Fruit fly (Drosophila melanogaster) whole organism, embryonic: ENCODE measurements around the gene sphe.

Source experiments
- Atf6 ChIP-seq: fragments of 200-800 bp; sonication (Bioruptor generic); IDR thresholded peaks from 2 replicates; pipeline ENCODE4 v1.3.6; 2022; ENCODE audit warnings: missing biosample characterization, missing genetic modification characterization
- B-H2 ChIP-seq: fragments of 200-800 bp; sonication (Bioruptor generic); optimal IDR thresholded peaks from 2 replicates; lab custom pipeline; 2018; ENCODE audit warnings: missing biosample characterization, mild to moderate bottlenecking, missing genetic modification characterization
- BtbVII ChIP-seq: fragments of 200-800 bp; sonication (Bioruptor generic); optimal IDR thresholded peaks from 3 replicates; lab custom pipeline; 2017; ENCODE audit warnings: missing biosample characterization, mild to moderate bottlenecking, missing genetic modification characterization
- CG10147 ChIP-seq: fragments of 200-800 bp; sonication (Bioruptor generic); optimal IDR thresholded peaks from 2 replicates; lab custom pipeline; 2019; ENCODE audit warnings: missing biosample characterization, mild to moderate bottlenecking, missing genetic modification characterization, moderate library complexity
- CG12299 ChIP-seq: fragments of 200-800 bp; sonication (Bioruptor generic); optimal IDR thresholded peaks from 2 replicates; lab custom pipeline; 2018; ENCODE audit warnings: missing biosample characterization, mild to moderate bottlenecking, missing genetic modification characterization
- CG12942 ChIP-seq: fragments of 200-800 bp; sonication (Bioruptor generic); optimal IDR thresholded peaks from 3 replicates; lab custom pipeline; 2016; ENCODE audit warnings: missing biosample characterization, missing genetic modification characterization
- CG13424 ChIP-seq: fragments of 200-800 bp; sonication (Bioruptor generic); optimal IDR thresholded peaks from 2 replicates; lab custom pipeline; 2019; ENCODE audit warnings: missing biosample characterization, mild to moderate bottlenecking, missing genetic modification characterization, moderate library complexity
- CG13894 ChIP-seq: fragments of 200-800 bp; sonication (Bioruptor generic); optimal IDR thresholded peaks from 3 replicates; lab custom pipeline; 2018; ENCODE audit warnings: missing biosample characterization, mild to moderate bottlenecking, missing genetic modification characterization, moderate library complexity
- CG15514 ChIP-seq: fragments of 200-800 bp; sonication (Bioruptor generic); optimal IDR thresholded peaks from 3 replicates; lab custom pipeline; 2017; ENCODE audit warnings: missing biosample characterization, missing genetic modification characterization, mild to moderate bottlenecking, moderate library complexity, missing genetic modification reagents
- CG16779 ChIP-seq: fragments of 200-800 bp; sonication (Bioruptor generic); IDR thresholded peaks from 2 replicates; pipeline ENCODE4 v1.3.6; 2022; ENCODE audit warnings: missing biosample characterization, missing genetic modification characterization
- CG16813 ChIP-seq: fragments of 200-800 bp; sonication (Bioruptor generic); IDR thresholded peaks from 3 replicates; pipeline ENCODE4 v1.3.6; 2022; ENCODE audit warnings: missing biosample characterization, missing genetic modification characterization; ENCODE audit not compliant: partially characterized antibody
- CG17568 ChIP-seq: fragments of 200-800 bp; sonication (Bioruptor generic); optimal IDR thresholded peaks from 2 replicates; lab custom pipeline; 2018; ENCODE audit warnings: missing biosample characterization, mild to moderate bottlenecking, missing genetic modification characterization, moderate library complexity
- CG17612 ChIP-seq: fragments of 200-800 bp; sonication (Bioruptor generic); IDR thresholded peaks from 2 replicates; pipeline ENCODE4 v1.3.6; 2022; ENCODE audit warnings: missing biosample characterization, missing genetic modification characterization
- CG18011 ChIP-seq: fragments of 200-800 bp; sonication (Bioruptor generic); optimal IDR thresholded peaks from 2 replicates; lab custom pipeline; 2017; ENCODE audit warnings: missing biosample characterization, missing genetic modification characterization, mild to moderate bottlenecking, moderate library complexity, missing genotype
- CG3407 ChIP-seq: fragments of 200-800 bp; sonication (Bioruptor generic); optimal IDR thresholded peaks from 2 replicates; lab custom pipeline; 2018; ENCODE audit warnings: missing biosample characterization, mild to moderate bottlenecking, missing genetic modification characterization
- CG3995 ChIP-seq: fragments of 200-800 bp; sonication (Bioruptor generic); optimal IDR thresholded peaks from 3 replicates; lab custom pipeline; 2016; ENCODE audit warnings: missing biosample characterization, missing genetic modification characterization
- CG5245 ChIP-seq: fragments of 200-800 bp; sonication (Bioruptor generic); optimal IDR thresholded peaks from 3 replicates; lab custom pipeline; 2016; ENCODE audit warnings: missing biosample characterization, missing genetic modification characterization
- CG6175 ChIP-seq: fragments of 200-800 bp; sonication (Bioruptor generic); IDR thresholded peaks from 3 replicates; pipeline ENCODE4 v1.3.6; 2022; ENCODE audit warnings: missing biosample characterization, missing genetic modification characterization
- CG6689 ChIP-seq: fragments of 200-800 bp; sonication (Bioruptor generic); IDR thresholded peaks from 2 replicates; pipeline ENCODE4 v1.3.6; 2022; ENCODE audit warnings: missing biosample characterization, missing genetic modification characterization
- CG6765 ChIP-seq: fragments of 200-800 bp; sonication (Bioruptor generic); optimal IDR thresholded peaks from 3 replicates; lab custom pipeline; 2017; ENCODE audit warnings: missing biosample characterization, mild to moderate bottlenecking, missing genetic modification characterization
- CG7556 ChIP-seq: fragments of 200-800 bp; sonication (Bioruptor generic); optimal IDR thresholded peaks from 2 replicates; lab custom pipeline; 2017; ENCODE audit warnings: missing biosample characterization, mild to moderate bottlenecking, missing genetic modification characterization
- CG7745 ChIP-seq: fragments of 200-800 bp; sonication (Bioruptor generic); optimal IDR thresholded peaks from 2 replicates; lab custom pipeline; 2018; ENCODE audit warnings: missing biosample characterization, mild to moderate bottlenecking, missing genetic modification characterization, moderate library complexity
- CG9727 ChIP-seq: fragments of 200-800 bp; sonication (Bioruptor generic); optimal IDR thresholded peaks from 3 replicates; lab custom pipeline; 2017; ENCODE audit warnings: missing biosample characterization, mild to moderate bottlenecking, missing genetic modification characterization
- CoRest ChIP-seq: fragments of 200-800 bp; sonication (Bioruptor generic); optimal IDR thresholded peaks from 3 replicates; lab custom pipeline; 2018; ENCODE audit warnings: missing biosample characterization, mild to moderate bottlenecking, missing genetic modification characterization, moderate library complexity
- E2f2 ChIP-seq: fragments of 200-800 bp; sonication (Bioruptor generic); IDR thresholded peaks from 2 replicates; pipeline ENCODE4 v1.3.6; 2022; ENCODE audit warnings: missing biosample characterization, missing genetic modification characterization
- Fer1 ChIP-seq: fragments of 200-800 bp; sonication (Bioruptor generic); optimal IDR thresholded peaks from 2 replicates; lab custom pipeline; 2017; ENCODE audit warnings: missing biosample characterization, mild to moderate bottlenecking, missing genetic modification characterization
- Lhr ChIP-seq: fragments of 200-800 bp; sonication (Bioruptor generic); optimal IDR thresholded peaks from 3 replicates; lab custom pipeline; 2017; ENCODE audit warnings: mild to moderate bottlenecking, missing biosample characterization, missing genetic modification reagents, missing genetic modification characterization
- Mad ChIP-seq: fragments of 200-800 bp; sonication (Bioruptor generic); optimal IDR thresholded peaks from 2 replicates; lab custom pipeline; 2016; ENCODE audit warnings: missing biosample characterization, missing genetic modification characterization
- Oli ChIP-seq: fragments of 200-800 bp; sonication (Bioruptor generic); optimal IDR thresholded peaks from 2 replicates; lab custom pipeline; 2018; ENCODE audit warnings: missing biosample characterization, mild to moderate bottlenecking, missing genetic modification characterization, moderate library complexity
- PHDP ChIP-seq: fragments of 200-800 bp; sonication (Bioruptor generic); optimal IDR thresholded peaks from 3 replicates; lab custom pipeline; 2018; ENCODE audit warnings: missing biosample characterization, mild to moderate bottlenecking, missing genetic modification characterization, moderate library complexity
- Sry-β ChIP-seq: fragments of 200-800 bp; sonication (Bioruptor generic); optimal IDR thresholded peaks from 2 replicates; lab custom pipeline; 2018; ENCODE audit warnings: missing biosample characterization, mild to moderate bottlenecking, missing genetic modification characterization, moderate library complexity
- Sry-δ ChIP-seq: fragments of 200-800 bp; sonication (Bioruptor generic); optimal IDR thresholded peaks from 2 replicates; lab custom pipeline; 2016; ENCODE audit warnings: missing biosample characterization, missing genetic modification characterization
- amos ChIP-seq: fragments of 200-800 bp; sonication (Bioruptor generic); IDR thresholded peaks from 2 replicates; pipeline ENCODE4 v1.3.6; 2022; ENCODE audit warnings: missing biosample characterization, missing genetic modification characterization; ENCODE audit not compliant: partially characterized antibody
- ara ChIP-seq: fragments of 200-800 bp; sonication (Bioruptor generic); IDR thresholded peaks from 2 replicates; pipeline ENCODE4 v1.3.6; 2022; ENCODE audit warnings: missing biosample characterization, missing genetic modification characterization
- ase ChIP-seq: fragments of 200-800 bp; sonication (Bioruptor generic); IDR thresholded peaks from 3 replicates; pipeline ENCODE4 v1.3.6; 2022; ENCODE audit warnings: missing biosample characterization, missing genetic modification characterization
- dmrt99B ChIP-seq: fragments of 200-800 bp; sonication (Bioruptor generic); optimal IDR thresholded peaks from 2 replicates; lab custom pipeline; 2018; ENCODE audit warnings: missing biosample characterization, mild to moderate bottlenecking, missing genetic modification characterization, moderate library complexity
- gcm ChIP-seq: fragments of 200-800 bp; sonication (Bioruptor generic); optimal IDR thresholded peaks from 2 replicates; lab custom pipeline; 2019; ENCODE audit warnings: missing biosample characterization, mild to moderate bottlenecking, missing genetic modification characterization, moderate library complexity
- grn ChIP-seq: fragments of 200-800 bp; sonication (Bioruptor generic); optimal IDR thresholded peaks from 3 replicates; lab custom pipeline; 2017; ENCODE audit warnings: missing biosample characterization, missing genetic modification characterization
- gsb ChIP-seq: fragments of 200-800 bp; sonication (Bioruptor generic); IDR thresholded peaks from 2 replicates; pipeline ENCODE4 v1.3.6; 2022; ENCODE audit warnings: missing biosample characterization, missing genetic modification characterization
- h ChIP-seq: fragments of >200 bp; optimal IDR thresholded peaks from 2 replicates; lab custom pipeline; 2017
- hbn ChIP-seq: fragments of 200-800 bp; sonication (Bioruptor generic); IDR thresholded peaks from 2 replicates; pipeline ENCODE4 v1.3.6; 2022; ENCODE audit warnings: missing biosample characterization, missing genetic modification characterization; ENCODE audit not compliant: partially characterized antibody
- kay ChIP-seq: fragments of 200-800 bp; sonication (Bioruptor generic); optimal IDR thresholded peaks from 2 replicates; lab custom pipeline; 2016; ENCODE audit warnings: missing biosample characterization, missing genetic modification characterization
- luna ChIP-seq: fragments of 200-800 bp; sonication (Bioruptor generic); optimal IDR thresholded peaks from 2 replicates; lab custom pipeline; 2016; ENCODE audit warnings: missing biosample characterization, missing genetic modification characterization
- mirr ChIP-seq: fragments of 200-800 bp; sonication (Bioruptor generic); optimal IDR thresholded peaks from 3 replicates; lab custom pipeline; 2018; ENCODE audit warnings: missing biosample characterization, mild to moderate bottlenecking, missing genetic modification characterization
- org-1 ChIP-seq: fragments of 200-800 bp; sonication (Bioruptor generic); optimal IDR thresholded peaks from 2 replicates; lab custom pipeline; 2017; ENCODE audit warnings: missing biosample characterization, missing genetic modification characterization
- pzg ChIP-seq: fragments of 200-800 bp; sonication (Bioruptor generic); optimal IDR thresholded peaks from 3 replicates; lab custom pipeline; 2018; ENCODE audit warnings: missing biosample characterization, mild to moderate bottlenecking, missing genetic modification characterization, moderate library complexity
- sens ChIP-seq: fragments of 200-800 bp; sonication (Bioruptor generic); peaks from one replicate; lab custom pipeline; 2016; ENCODE audit warnings: missing biosample characterization, missing genetic modification characterization
- seq ChIP-seq: fragments of 200-800 bp; sonication (Bioruptor generic); IDR thresholded peaks from 2 replicates; pipeline ENCODE4 v1.3.6; 2022; ENCODE audit warnings: missing biosample characterization, missing genetic modification characterization
- yki ChIP-seq: fragments of >200 bp; optimal IDR thresholded peaks from 3 replicates; lab custom pipeline; 2018

The sphe gene

DNA sequence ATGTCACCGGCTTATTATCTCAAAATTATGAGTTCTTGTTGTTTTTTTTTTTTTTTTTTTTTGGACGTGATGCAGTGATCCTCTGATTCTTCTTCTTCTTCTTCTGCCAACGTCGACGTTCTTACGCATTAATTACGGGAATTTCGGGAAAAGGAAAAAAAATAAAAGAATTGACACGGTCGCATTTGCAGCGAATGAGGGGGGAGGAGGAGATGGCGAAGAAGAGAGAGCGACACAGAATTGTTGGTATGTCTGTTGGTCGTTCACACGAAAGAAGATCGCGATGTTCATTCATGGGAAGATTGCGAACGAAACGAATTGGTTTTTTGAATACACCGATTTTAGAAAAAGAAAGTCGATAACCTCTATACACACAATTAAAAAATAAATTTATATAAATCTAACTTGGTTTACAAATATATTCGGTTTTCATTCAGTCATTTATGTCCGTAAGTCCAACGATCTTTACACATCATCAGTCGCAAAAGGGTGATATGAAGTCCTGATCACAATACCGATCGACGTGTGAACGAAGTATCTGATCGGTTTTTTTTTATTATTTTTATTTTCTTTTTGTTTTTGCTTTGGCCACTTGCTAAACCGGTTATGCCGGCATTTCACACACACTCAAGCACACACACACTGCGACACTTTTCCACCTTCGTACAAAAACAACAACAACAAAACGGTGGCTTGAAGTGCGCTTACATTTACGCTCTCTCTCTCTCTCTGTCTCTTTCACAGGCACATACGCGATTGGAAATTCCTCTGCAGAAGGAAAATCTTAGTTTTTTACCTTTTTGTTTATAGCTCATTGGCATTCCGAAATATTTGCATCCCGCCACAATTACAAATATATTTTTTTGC lies 49.2 kb upstream of the sphe start (continued):
- TF ChIP-seq yki (lab: Kevin White, UChicago) = no peak
- TF ChIP-seq hbn (GFP tag; lab: Robert Waterston, UW) = no peak
- peak; percentile 78 for TF ChIP-seq CG7556
- TF ChIP-seq CG6689 (GFP tag; lab: Robert Waterston, UW) = peak; percentile 75
- TF ChIP-seq Lhr = peak; percentile 29
- no peak for TF ChIP-seq CG16779 (GFP tag; lab: Robert Waterston, UW)
- TF ChIP-seq ara (GFP tag; lab: Robert Waterston, UW) = peak; percentile 53; the same call in 1 of the 2 replicates
- no peak for TF ChIP-seq pzg
- TF ChIP-seq CG5245 = no peak
- TF ChIP-seq kay (GFP tag; lab: Kevin White, UChicago) = no peak
- TF ChIP-seq seq (GFP tag; lab: Robert Waterston, UW) = peak; percentile 68
- TF ChIP-seq org-1 (GFP tag; lab: Kevin White, UChicago) = peak; percentile 59
- no peak for TF ChIP-seq CG7745 (tag; lab: Kevin White, UChicago)
- peak; percentile 45 for TF ChIP-seq CG17568 (GFP tag; lab: Kevin White, UChicago)
- no peak for TF ChIP-seq B-H2 (GFP tag; lab: Kevin White, UChicago)
- TF ChIP-seq ase (GFP tag; lab: Robert Waterston, UW) = no peak
- TF ChIP-seq CoRest (tag; lab: Kevin White, UChicago) = peak; percentile 85
- TF ChIP-seq Fer1 (GFP tag; lab: Kevin White, UChicago) = peak; percentile 81
- TF ChIP-seq CG10147 (GFP tag; lab: Kevin White, UChicago) = peak; percentile 81
- TF ChIP-seq CG13424 (tag; lab: Kevin White, UChicago) = peak; percentile 86
- no peak for TF ChIP-seq Sry-β (GFP tag; lab: Kevin White, UChicago)
- TF ChIP-seq dmrt99B (tag; lab: Kevin White, UChicago) = peak; percentile 84
- TF ChIP-seq mirr = no peak
- no peak for TF ChIP-seq CG17612 (GFP tag; lab: Robert Waterston, UW)
- TF ChIP-seq CG12299 (tag; lab: Kevin White, UChicago) = peak; percentile 67
- no peak for TF ChIP-seq luna (GFP tag; lab: Kevin White, UChicago)
- TF ChIP-seq PHDP (tag; lab: Kevin White, UChicago) = peak; percentile 84
- TF ChIP-seq CG3407 (GFP tag; lab: Kevin White, UChicago) = peak; percentile 58
- peak; percentile 28 for TF ChIP-seq Mad (GFP tag; lab: Kevin White, UChicago)
- TF ChIP-seq BtbVII (GFP tag; lab: Kevin White, UChicago) = peak; percentile 75
- TF ChIP-seq amos (GFP tag; lab: Robert Waterston, UW) = no peak
- TF ChIP-seq Oli (tag; lab: Kevin White, UChicago) = peak; percentile 79
- TF ChIP-seq gsb (GFP tag; lab: Robert Waterston, UW) = no peak
- peak; percentile 70 for TF ChIP-seq Atf6 (GFP tag; lab: Robert Waterston, UW)
- no peak for TF ChIP-seq CG3995
- peak; percentile 77 for TF ChIP-seq gcm (GFP tag; lab: Kevin White, UChicago)
- TF ChIP-seq CG13894 = peak; percentile 32
- TF ChIP-seq CG6175 = no peak
- peak; percentile 38 for TF ChIP-seq CG6765 (GFP tag; lab: Kevin White, UChicago)
- TF ChIP-seq CG18011 (GFP tag; lab: Kevin White, UChicago) = no peak
- no peak for TF ChIP-seq CG16813
- peak; percentile 88 for TF ChIP-seq sens
- no peak for TF ChIP-seq Sry-δ (GFP tag; lab: Kevin White, UChicago)
- TF ChIP-seq CG12942 (GFP tag; lab: Kevin White, UChicago) = peak; percentile 21
- TF ChIP-seq E2f2 (GFP tag; lab: Robert Waterston, UW) = no peak
- peak; percentile 28 for TF ChIP-seq CG15514 (GFP tag; lab: Kevin White, UChicago)
- no peak for TF ChIP-seq grn (GFP tag; lab: Kevin White, UChicago)
- peak; percentile 81 for TF ChIP-seq CG9727 (GFP tag; lab: Kevin White, UChicago)
- TF ChIP-seq h (lab: Kevin White, UChicago) = no peak
